Worm (Caenorhabditis elegans): ENCODE results near the gene gsr-1.

gsr-1 gene

ce11 chrIII:3643602-3644001, 7.1 kb upstream of the gsr-1 start:
- TF ChIP-seq unc-62 (GFP tag; optimal IDR thresholded peaks at IDR 0.05): no peak

ce11 chrIII:3644075-3644474, 6.6 kb upstream of the gsr-1 start, which contains the start of gene unc-93:
unc-93 (plus strand) TSS chrIII:3644375.
- TF ChIP-seq unc-62 (GFP tag; optimal IDR thresholded peaks at IDR 0.05): no peak

- no peak for TF ChIP-seq unc-62 (GFP tag; optimal IDR thresholded peaks at IDR 0.05)
These were observed 1.4 kb upstream of the gsr-1 start for ce11 chrIII:3649305-3649704.

ce11 chrIII:3650266-3650665, 441 bp upstream of the gsr-1 start:
- TF ChIP-seq unc-62 (GFP tag; optimal IDR thresholded peaks at IDR 0.05): no peak

ce11 chrIII:3652427-3652826, 1.7 kb downstream of the gsr-1 start:
- no peak for TF ChIP-seq unc-62 (GFP tag; optimal IDR thresholded peaks at IDR 0.05)

ce11 chrIII:3652964-3653363, 2.3 kb downstream of the gsr-1 start:
- no peak for TF ChIP-seq unc-62 (GFP tag; optimal IDR thresholded peaks at IDR 0.05)

- TF ChIP-seq unc-62 (GFP tag; optimal IDR thresholded peaks at IDR 0.05): no peak
These were observed 6.8 kb downstream of the gsr-1 start, which contains the start of gene C46F11.5 for ce11 chrIII:3657479-3657878. C46F11.5 (minus strand) TSS chrIII:3657606.

ce11 chrIII:3664224-3664623, 13.5 kb downstream of the gsr-1 start, which contains the start of gene C46F11.4:
C46F11.4 (minus strand) TSS chrIII:3664304.
- no peak for TF ChIP-seq unc-62 (GFP tag; optimal IDR thresholded peaks at IDR 0.05)

- TF ChIP-seq unc-62 (GFP tag; optimal IDR thresholded peaks at IDR 0.05): no peak
These were observed 19.6 kb downstream of the gsr-1 start, which contains the start of gene C46F11.6 for ce11 chrIII:3670336-3670735. C46F11.6 (minus strand) TSS chrIII:3670436.

ce11 chrIII:3670984-3671383, 20.3 kb downstream of the gsr-1 start:
- TF ChIP-seq unc-62 (GFP tag; optimal IDR thresholded peaks at IDR 0.05): no peak

- no peak for TF ChIP-seq unc-62 (GFP tag; optimal IDR thresholded peaks at IDR 0.05)
These were observed 22.1 kb downstream of the gsr-1 start for ce11 chrIII:3672839-3673238.

ce11 chrIII:3674149-3674548, 23.4 kb downstream of the gsr-1 start:
- TF ChIP-seq unc-62 (GFP tag; optimal IDR thresholded peaks at IDR 0.05): no peak

- TF ChIP-seq unc-62 (GFP tag; optimal IDR thresholded peaks at IDR 0.05): no peak
These were observed 24.8 kb downstream of the gsr-1 start for ce11 chrIII:3675480-3675879.

ce11 chrIII:3677378-3677777, 26.7 kb downstream of the gsr-1 start:
- TF ChIP-seq unc-62 (GFP tag; optimal IDR thresholded peaks at IDR 0.05): no peak

- no peak for TF ChIP-seq unc-62 (GFP tag; optimal IDR thresholded peaks at IDR 0.05)
These were observed 28.4 kb downstream of the gsr-1 start for ce11 chrIII:3679083-3679482.

- no peak for TF ChIP-seq unc-62 (GFP tag; optimal IDR thresholded peaks at IDR 0.05)
These were observed 30.7 kb downstream of the gsr-1 start for ce11 chrIII:3681351-3681938.

ce11 chrIII:3682869-3683403, 32.2 kb downstream of the gsr-1 start:
- TF ChIP-seq unc-62 (GFP tag; optimal IDR thresholded peaks at IDR 0.05): no peak

ce11 chrIII:3692516-3692915, 41.8 kb downstream of the gsr-1 start:
- TF ChIP-seq unc-62 (GFP tag; optimal IDR thresholded peaks at IDR 0.05): no peak
